Worm (Caenorhabditis elegans): Measurements from ENCODE around the gene F54B11.11.

F54B11.11 gene

ce11 chrX:13592367-13592766 is 13.8 kb downstream of the F54B11.11 start, which contains the start of gene F54B11.4:
Gene F54B11.4 (plus strand): TSS chrX:13592667.
- TF ChIP-seq ceh-16 (tag; optimal IDR thresholded peaks at IDR 0.05), result no peak
- TF ChIP-seq sem-4 (tag; optimal IDR thresholded peaks at IDR 0.05), result no peak
- TF ChIP-seq ztf-1 (GFP tag; conservative IDR thresholded peaks at IDR 0.05), result no peak
- no peak for TF ChIP-seq lin-11 (tag; optimal IDR thresholded peaks at IDR 0.05)
- no peak for TF ChIP-seq unc-62 (GFP tag; optimal IDR thresholded peaks at IDR 0.05)

DNA sequence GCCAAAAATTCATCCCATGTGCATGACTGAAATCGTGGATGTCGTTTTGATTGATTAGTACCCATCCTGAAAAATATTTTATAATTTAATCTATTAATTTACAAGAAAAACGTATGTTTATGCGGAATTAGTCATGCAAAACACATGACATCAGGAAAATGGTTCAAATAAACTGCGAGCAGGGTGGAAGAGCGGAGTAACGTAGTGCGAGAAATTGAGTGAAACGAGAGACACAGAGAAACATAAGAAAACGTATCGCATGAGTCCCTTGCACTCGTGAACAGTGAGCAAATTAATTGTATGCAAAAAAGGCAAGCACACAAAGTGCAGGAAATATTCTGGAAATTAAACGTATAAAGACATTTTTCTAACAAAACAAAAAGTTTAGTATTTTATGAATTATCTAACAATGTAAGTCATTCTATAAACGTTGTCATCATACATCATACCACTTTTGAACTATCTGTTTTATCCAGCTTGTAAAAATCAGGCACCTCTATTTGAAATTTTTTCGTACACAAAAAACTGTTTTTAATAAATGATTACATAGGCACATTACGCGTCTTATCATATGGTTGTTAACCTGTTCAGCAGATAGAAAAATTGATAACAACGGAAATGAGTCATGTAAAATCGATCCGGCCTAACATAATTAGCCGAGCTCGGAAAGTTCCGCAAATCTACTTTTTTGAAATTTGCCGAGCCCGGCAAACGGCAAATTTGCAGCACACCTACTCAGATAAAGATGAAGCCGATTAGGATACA is 17.6 kb downstream of the F54B11.11 start, which contains the start of gene F54B11.5:
Gene F54B11.5 (minus strand): TSS at position 66 of the 765 bp plus-strand sequence.
- peak; percentile 75 for TF ChIP-seq nhr-129 (tag; optimal IDR thresholded peaks at IDR 0.05)
- peak; percentile 3 for TF ChIP-seq F13H6.1 (tag; optimal IDR thresholded peaks at IDR 0.05)
- peak; percentile 15 for TF ChIP-seq lin-11 (tag; optimal IDR thresholded peaks at IDR 0.05)
- TF ChIP-seq ztf-4 (tag; optimal IDR thresholded peaks at IDR 0.05), result no peak
- no peak for TF ChIP-seq zag-1 (tag; optimal IDR thresholded peaks at IDR 0.05)
- TF ChIP-seq ceh-16 (tag; optimal IDR thresholded peaks at IDR 0.05), result no peak
- TF ChIP-seq Y55F3AM.14 (GFP tag; optimal IDR thresholded peaks at IDR 0.05), result no peak
- TF ChIP-seq ceh-82 (tag; optimal IDR thresholded peaks at IDR 0.05), result no peak
- TF ChIP-seq nhr-21 (tag; optimal IDR thresholded peaks at IDR 0.05), result peak; percentile 2
- TF ChIP-seq ztf-11 (tag; optimal IDR thresholded peaks at IDR 0.05), result no peak
- TF ChIP-seq unc-39 (tag; optimal IDR thresholded peaks at IDR 0.05), result no peak
- TF ChIP-seq mab-5 (tag; optimal IDR thresholded peaks at IDR 0.05), result no peak
- TF ChIP-seq R02D3.7 (tag; optimal IDR thresholded peaks at IDR 0.05), result no peak
- peak; percentile 7 for TF ChIP-seq lin-13 (GFP tag; optimal IDR thresholded peaks at IDR 0.05)
- TF ChIP-seq unc-55 (GFP tag; optimal IDR thresholded peaks at IDR 0.05), result peak; percentile 71
- TF ChIP-seq blmp-1 (tag; optimal IDR thresholded peaks at IDR 0.05; ENCODE audit: insufficient read depth), result no peak
- TF ChIP-seq peb-1 (tag; optimal IDR thresholded peaks at IDR 0.05), result no peak
- TF ChIP-seq unc-62 (GFP tag; optimal IDR thresholded peaks at IDR 0.05), result no peak
- no peak for TF ChIP-seq skn-1 (tag; optimal IDR thresholded peaks at IDR 0.05)
- TF ChIP-seq ama-1 (optimal IDR thresholded peaks at IDR 0.05), result peak; percentile 34
- TF ChIP-seq lin-39 (tag; optimal IDR thresholded peaks at IDR 0.05), result no peak
- peak; percentile 85 for TF ChIP-seq C34F6.9 (tag; optimal IDR thresholded peaks at IDR 0.05)
- no peak for TF ChIP-seq nhr-10 (tag; optimal IDR thresholded peaks at IDR 0.05)
- no peak for TF ChIP-seq nhr-237 (tag; optimal IDR thresholded peaks at IDR 0.05)
- TF ChIP-seq egl-27 (tag; optimal IDR thresholded peaks at IDR 0.05), result peak; percentile 7
- no peak for TF ChIP-seq nhr-11 (tag; optimal IDR thresholded peaks at IDR 0.05)
- no peak for TF ChIP-seq sma-9 (GFP tag; optimal IDR thresholded peaks at IDR 0.05)
- TF ChIP-seq sma-9 (tag; optimal IDR thresholded peaks at IDR 0.05), result no peak
- no peak for TF ChIP-seq nhr-25 (tag; optimal IDR thresholded peaks at IDR 0.05)
- TF ChIP-seq snpc-4 (tag; optimal IDR thresholded peaks at IDR 0.05), result no peak
- TF ChIP-seq alr-1 (tag; optimal IDR thresholded peaks at IDR 0.05), result no peak
- TF ChIP-seq lsy-2 (tag; optimal IDR thresholded peaks at IDR 0.05), result peak in 1 of 2 experiments; percentile 70
- TF ChIP-seq sem-4 (tag; optimal IDR thresholded peaks at IDR 0.05), result peak; percentile 19
- TF ChIP-seq mdl-1 (tag; optimal IDR thresholded peaks at IDR 0.05), result no peak
- no peak for TF ChIP-seq elt-3 (tag; optimal IDR thresholded peaks at IDR 0.05)
- TF ChIP-seq ztf-1 (GFP tag; conservative IDR thresholded peaks at IDR 0.05), result no peak
- peak; percentile 51 for TF ChIP-seq fos-1 (tag; optimal IDR thresholded peaks at IDR 0.05)
- no peak for TF ChIP-seq ZK546.5 (tag; optimal IDR thresholded peaks at IDR 0.05)
- TF ChIP-seq nhr-12 (tag; optimal IDR thresholded peaks at IDR 0.05), result no peak
- TF ChIP-seq gmeb-1 (tag; optimal IDR thresholded peaks at IDR 0.05), result peak; percentile 34
- TF ChIP-seq nhr-23 (tag; optimal IDR thresholded peaks at IDR 0.05), result no peak
- TF ChIP-seq aly-2 (tag; optimal IDR thresholded peaks at IDR 0.05), result no peak
- TF ChIP-seq mbf-1 (tag; optimal IDR thresholded peaks at IDR 0.05), result no peak
- peak; percentile 33 for TF ChIP-seq sma-3 (GFP tag; optimal IDR thresholded peaks at IDR 0.05)
- TF ChIP-seq nhr-77 (tag; optimal IDR thresholded peaks at IDR 0.05), result no peak
- TF ChIP-seq crh-2 (tag; optimal IDR thresholded peaks at IDR 0.05), result peak; percentile 56
- TF ChIP-seq dmd-4 (tag; optimal IDR thresholded peaks at IDR 0.05), result no peak
- TF ChIP-seq nhr-6 (tag; optimal IDR thresholded peaks at IDR 0.05), result peak; percentile 3
- no peak for TF ChIP-seq elt-1 (tag; optimal IDR thresholded peaks at IDR 0.05)

Data from whole organism, L2 larva.